Worm (Caenorhabditis elegans) whole organism, midembryonic: ENCODE measurements around the gene K02B2.6.

Experiments
- T22C8.4 ChIP-seq: fragments of 200-800 bp; sonication (Bioruptor generic); IDR thresholded peaks from 2 replicates; pipeline ENCODE4 v1.3.6; 2022; ENCODE audit warnings: missing genetic modification characterization, missing compliant biosample characterization
- cog-1 ChIP-seq: sonication (generic microtip); optimal IDR thresholded peaks from 2 replicates; lab custom pipeline; 2016; ENCODE audit warnings: missing genetic modification characterization, missing compliant biosample characterization
- flt-1 ChIP-seq: fragments of 200-800 bp; sonication (Bioruptor generic); IDR thresholded peaks from 2 replicates; pipeline ENCODE4 v1.3.6; 2022; ENCODE audit warnings: missing genetic modification characterization, missing compliant biosample characterization
- klf-2 ChIP-seq: fragments of 200-800 bp; sonication (Bioruptor generic); conservative IDR thresholded peaks from 2 replicates; pipeline ENCODE4 v1.3.6; 2022; ENCODE audit warnings: missing genetic modification reagents, missing genetic modification characterization, missing compliant biosample characterization
- med-1 ChIP-seq: sonication (generic microtip); optimal IDR thresholded peaks from 2 replicates; lab custom pipeline; 2017; ENCODE audit warnings: missing genetic modification characterization, mild to moderate bottlenecking, missing compliant biosample characterization, antibody characterized with exemption, missing genetic modification reagents; ENCODE audit not compliant: insufficient read depth
- ref-1 ChIP-seq: fragments of 200-800 bp; sonication (Bioruptor generic); conservative IDR thresholded peaks from 2 replicates; pipeline ENCODE4 v1.3.6; 2022; ENCODE audit warnings: missing genetic modification reagents, missing genetic modification characterization, missing compliant biosample characterization
- tab-1 ChIP-seq: fragments of 200-800 bp; sonication (Bioruptor generic); IDR thresholded peaks from 2 replicates; pipeline ENCODE4 v1.3.6; 2022; ENCODE audit warnings: missing genetic modification characterization, missing compliant biosample characterization
- ztf-23 ChIP-seq: fragments of 200-800 bp; sonication (Bioruptor generic); IDR thresholded peaks from 2 replicates; pipeline ENCODE4 v1.3.6; 2022; ENCODE audit warnings: missing genetic modification reagents, missing genetic modification characterization, missing compliant biosample characterization
- ztf-29 ChIP-seq: fragments of 200-800 bp; sonication (Bioruptor generic); IDR thresholded peaks from 2 replicates; pipeline ENCODE4 v1.3.6; 2022; ENCODE audit warnings: missing genetic modification reagents, missing genetic modification characterization, missing compliant biosample characterization

Gene K02B2.6

ce11 chrIV:5939122-5939521, 22.9 kb downstream of the K02B2.6 start, which contains the start of gene mcu-1:
mcu-1 (minus strand) TSS chrIV:5939230.
- TF ChIP-seq med-1 (GFP tag; lab: Kevin White, UChicago): no peak
- TF ChIP-seq ref-1 (GFP tag; lab: Robert Waterston, UW): no peak
- TF ChIP-seq klf-2 (GFP tag; lab: Robert Waterston, UW): no peak
- TF ChIP-seq flt-1 (GFP tag; lab: Robert Waterston, UW): no peak
- TF ChIP-seq T22C8.4 (GFP tag; lab: Robert Waterston, UW): no peak
- TF ChIP-seq cog-1 (tag; lab: Kevin White, UChicago): no peak
- no peak for TF ChIP-seq ztf-29 (GFP tag; lab: Robert Waterston, UW)
- TF ChIP-seq tab-1 (GFP tag; lab: Robert Waterston, UW): no peak

- TF ChIP-seq ztf-23 (GFP tag; lab: Robert Waterston, UW) (no peak), tab-1 (GFP tag; lab: Robert Waterston, UW) (no peak), T22C8.4 (GFP tag; lab: Robert Waterston, UW) (no peak), ref-1 (GFP tag; lab: Robert Waterston, UW) (no peak), flt-1 (GFP tag; lab: Robert Waterston, UW) (no peak), ztf-29 (GFP tag; lab: Robert Waterston, UW) (no peak)
Observed at ce11 chrIV:5937106-5937505, 25.0 kb downstream of the K02B2.6 start.

- TF ChIP-seq flt-1 (GFP tag; lab: Robert Waterston, UW) (no peak), T22C8.4 (GFP tag; lab: Robert Waterston, UW) (no peak), tab-1 (GFP tag; lab: Robert Waterston, UW) (no peak), cog-1 (tag; lab: Kevin White, UChicago) (no peak), ztf-23 (GFP tag; lab: Robert Waterston, UW) (no peak), med-1 (GFP tag; lab: Kevin White, UChicago) (no peak), ref-1 (GFP tag; lab: Robert Waterston, UW) (no peak), klf-2 (GFP tag; lab: Robert Waterston, UW) (no peak), ztf-29 (GFP tag; lab: Robert Waterston, UW) (no peak)
Observed at ce11 chrIV:5934046-5934445, 28.0 kb downstream of the K02B2.6 start, which contains the start of gene H32C10.1. H32C10.1 (plus strand) TSS chrIV:5934346.

DNA sequence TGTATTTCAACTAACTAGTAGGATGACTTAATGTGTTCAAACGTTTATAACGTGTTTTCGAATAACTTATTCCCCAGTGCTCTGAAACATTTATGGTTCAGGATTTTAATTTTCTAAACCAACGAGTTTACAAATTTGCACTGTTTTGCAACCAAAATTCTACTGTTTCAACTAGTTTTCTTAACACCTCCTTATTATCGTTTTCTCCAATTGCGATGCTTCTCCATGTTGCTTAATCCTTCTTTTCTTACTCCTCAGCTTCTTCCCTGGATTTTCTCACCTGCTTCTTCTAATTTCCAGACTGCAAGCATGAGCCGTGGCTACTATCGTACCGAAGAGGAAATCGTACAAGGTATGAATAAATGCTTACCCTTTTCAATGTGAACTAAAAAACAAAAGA, 31.7 kb downstream of the K02B2.6 start, which contains the start of gene lin-33:
lin-33 (plus strand) TSS at position 301 of the 400 bp plus-strand sequence.
- TF ChIP-seq T22C8.4 (GFP tag; lab: Robert Waterston, UW) (no peak), cog-1 (tag; lab: Kevin White, UChicago) (no peak), klf-2 (GFP tag; lab: Robert Waterston, UW) (no peak), med-1 (GFP tag; lab: Kevin White, UChicago) (no peak)

ce11 chrIV:5928957-5929356, 33.1 kb downstream of the K02B2.6 start:
- TF ChIP-seq ztf-23 (GFP tag; lab: Robert Waterston, UW) (no peak), tab-1 (GFP tag; lab: Robert Waterston, UW) (no peak), ref-1 (GFP tag; lab: Robert Waterston, UW) (no peak), med-1 (GFP tag; lab: Kevin White, UChicago) (no peak), flt-1 (GFP tag; lab: Robert Waterston, UW) (no peak), ztf-29 (GFP tag; lab: Robert Waterston, UW) (no peak)

DNA sequence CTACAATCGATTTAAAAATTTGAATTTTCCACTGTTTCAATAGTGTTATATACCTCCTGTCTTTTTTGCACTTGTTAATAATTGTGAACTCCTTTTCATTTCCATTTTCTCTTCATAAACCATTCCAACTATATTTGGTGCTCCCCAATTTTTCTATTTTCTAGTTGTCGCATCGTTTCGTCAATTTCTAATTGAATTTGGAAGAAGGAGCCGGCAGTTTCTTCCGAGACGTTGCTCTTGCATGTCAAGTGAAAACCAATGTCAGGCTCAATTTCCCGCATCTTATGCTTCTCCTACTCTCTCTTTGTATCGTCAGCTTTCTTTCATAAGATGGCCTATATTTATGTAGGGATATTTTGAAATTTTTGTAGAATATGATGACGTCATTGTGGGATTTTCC, 34.3 kb downstream of the K02B2.6 start:
- TF ChIP-seq T22C8.4 (GFP tag; lab: Robert Waterston, UW) (no peak), med-1 (GFP tag; lab: Kevin White, UChicago) (no peak), ztf-29 (GFP tag; lab: Robert Waterston, UW) (no peak), flt-1 (GFP tag; lab: Robert Waterston, UW) (no peak), ref-1 (GFP tag; lab: Robert Waterston, UW) (no peak), klf-2 (GFP tag; lab: Robert Waterston, UW) (no peak), ztf-23 (GFP tag; lab: Robert Waterston, UW) (no peak), tab-1 (GFP tag; lab: Robert Waterston, UW) (no peak), cog-1 (tag; lab: Kevin White, UChicago) (no peak)

- TF ChIP-seq tab-1 (GFP tag; lab: Robert Waterston, UW): no peak
- peak; percentile 20 for TF ChIP-seq cog-1 (tag; lab: Kevin White, UChicago)
Observed at ce11 chrIV:5926643-5927042, 35.4 kb downstream of the K02B2.6 start.

ce11 chrIV:5924241-5924640, 37.8 kb downstream of the K02B2.6 start:
- TF ChIP-seq flt-1 (GFP tag; lab: Robert Waterston, UW) (no peak), ref-1 (GFP tag; lab: Robert Waterston, UW) (no peak), med-1 (GFP tag; lab: Kevin White, UChicago) (no peak), cog-1 (tag; lab: Kevin White, UChicago) (no peak), tab-1 (GFP tag; lab: Robert Waterston, UW) (no peak), T22C8.4 (GFP tag; lab: Robert Waterston, UW) (no peak), ztf-23 (GFP tag; lab: Robert Waterston, UW) (no peak), ztf-29 (GFP tag; lab: Robert Waterston, UW) (no peak), klf-2 (GFP tag; lab: Robert Waterston, UW) (no peak)

DNA sequence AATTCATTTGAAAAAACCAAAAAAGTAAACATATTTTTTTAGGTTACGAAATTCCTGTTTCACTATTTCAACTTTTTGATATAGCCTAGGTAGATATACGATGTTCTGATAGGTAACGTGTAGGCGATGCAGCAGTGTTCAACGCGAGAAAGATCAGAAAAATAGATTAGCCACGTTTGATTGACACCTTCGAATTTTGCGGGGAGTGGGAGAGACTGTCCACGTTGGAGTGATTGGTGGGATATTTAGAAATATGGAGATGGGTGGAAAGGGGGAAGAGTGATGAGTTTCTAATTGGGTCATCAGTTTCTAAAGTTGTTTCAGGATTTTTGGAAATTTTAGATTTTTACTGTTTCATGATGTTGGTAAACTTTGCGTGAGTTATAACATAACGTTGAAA, 39.0 kb downstream of the K02B2.6 start:
- TF ChIP-seq flt-1 (GFP tag; lab: Robert Waterston, UW): no peak
- TF ChIP-seq ztf-29 (GFP tag; lab: Robert Waterston, UW): no peak
- TF ChIP-seq ztf-23 (GFP tag; lab: Robert Waterston, UW): no peak
- no peak for TF ChIP-seq cog-1 (tag; lab: Kevin White, UChicago)
- no peak for TF ChIP-seq med-1 (GFP tag; lab: Kevin White, UChicago)
- TF ChIP-seq klf-2 (GFP tag; lab: Robert Waterston, UW): no peak
- no peak for TF ChIP-seq ref-1 (GFP tag; lab: Robert Waterston, UW)
- no peak for TF ChIP-seq T22C8.4 (GFP tag; lab: Robert Waterston, UW)
- no peak for TF ChIP-seq tab-1 (GFP tag; lab: Robert Waterston, UW)
